Fruit fly (Drosophila melanogaster): Measurements from ENCODE around the gene CG13606.

CG13606 gene

dm6 chr3R:24230423-24231205 lies 58.2 kb downstream of the CG13606 start, which contains the start of gene mask (continued):
- TF ChIP-seq CG3032 (tag; optimal IDR thresholded peaks at IDR 0.05), result peak; percentile 27
- no peak; the same call in 1 of the 2 replicates for TF ChIP-seq Gug (GFP tag; IDR thresholded peaks at IDR 0.05)
- no peak for TF ChIP-seq dsx (GFP tag; optimal IDR thresholded peaks at IDR 0.05; ENCODE audit: poor library complexity, severe bottlenecking)
- TF ChIP-seq CG6854 (GFP tag; optimal IDR thresholded peaks at IDR 0.05), result peak; percentile 88
- no peak for TF ChIP-seq Hr4 (GFP tag; optimal IDR thresholded peaks at IDR 0.05)
- TF ChIP-seq Sox15 (GFP tag; optimal IDR thresholded peaks at IDR 0.05), result peak; percentile 15
- no peak for TF ChIP-seq CG16779 (tag; optimal IDR thresholded peaks at IDR 0.05)
- peak; percentile 62 for TF ChIP-seq achi (GFP tag; optimal IDR thresholded peaks at IDR 0.05)
- TF ChIP-seq fd85E (GFP tag; optimal IDR thresholded peaks at IDR 0.05), result no peak
- peak; percentile 23 for TF ChIP-seq CG1621 (tag; optimal IDR thresholded peaks at IDR 0.05)
- TF ChIP-seq cyc (GFP tag; optimal IDR thresholded peaks at IDR 0.05), result peak; percentile 81
- TF ChIP-seq Blimp-1 (GFP tag; optimal IDR thresholded peaks at IDR 0.05), result peak; percentile 54
- peak; percentile 51 for TF ChIP-seq CG7368 (GFP tag; optimal IDR thresholded peaks at IDR 0.05)
- TF ChIP-seq Met (GFP tag; optimal IDR thresholded peaks at IDR 0.05), result peak; percentile 83
- no peak for TF ChIP-seq svp (GFP tag)
- TF ChIP-seq topi (GFP tag; optimal IDR thresholded peaks at IDR 0.05), result peak; percentile 77
- 0 out of 2 replicates have a peak, but pooled peaks have one; percentile 11 for TF ChIP-seq CG15336 (GFP tag; IDR thresholded peaks at IDR 0.05)
- TF ChIP-seq CG8319 (GFP tag; optimal IDR thresholded peaks at IDR 0.05), result peak; percentile 71
- TF ChIP-seq CG3919 (GFP tag; optimal IDR thresholded peaks at IDR 0.05), result peak; percentile 81
- peak; percentile 86 for TF ChIP-seq esn (GFP tag; optimal IDR thresholded peaks at IDR 0.05)
- TF ChIP-seq Sox102F (GFP tag; optimal IDR thresholded peaks at IDR 0.05), result peak; percentile 67
- TF ChIP-seq CG8632 (GFP tag; optimal IDR thresholded peaks at IDR 0.05), result peak; percentile 64
- peak; percentile 76 for TF ChIP-seq CG31627 (GFP tag; optimal IDR thresholded peaks at IDR 0.05)
- TF ChIP-seq Ets96B (tag; optimal IDR thresholded peaks at IDR 0.05), result peak; percentile 29
- TF ChIP-seq spab (GFP tag; optimal IDR thresholded peaks at IDR 0.05), result peak; percentile 14
- peak; percentile 67; the same call in 2 of the 3 replicates for TF ChIP-seq eg (GFP tag; IDR thresholded peaks at IDR 0.05)
- TF ChIP-seq CG8119 (GFP tag; IDR thresholded peaks at IDR 0.05), result peak; percentile 27; the same call in 1 of the 3 replicates
- TF ChIP-seq lz (GFP tag; optimal IDR thresholded peaks at IDR 0.05), result peak; percentile 79
- no peak for TF ChIP-seq CG4318 (GFP tag; optimal IDR thresholded peaks at IDR 0.05)
- peak; percentile 42 for TF ChIP-seq fd59A (GFP tag; optimal IDR thresholded peaks at IDR 0.05)
- no peak for TF ChIP-seq CG32006 (GFP tag; optimal IDR thresholded peaks at IDR 0.05)

DNA sequence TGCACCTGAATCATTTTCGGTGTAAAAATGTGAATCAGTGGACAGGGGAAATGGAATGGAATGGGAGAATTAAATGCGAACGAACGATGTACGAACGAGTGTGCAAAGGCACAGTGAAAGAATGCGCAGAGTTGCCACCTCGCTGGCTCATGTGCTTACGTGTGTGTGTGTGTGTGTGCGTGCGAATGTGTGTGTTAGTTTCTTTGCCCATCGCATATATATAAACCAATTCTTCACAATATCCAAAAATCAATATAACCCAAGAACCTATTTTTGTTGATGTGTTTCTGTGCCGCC lies 58.7 kb downstream of the CG13606 start:
- TF ChIP-seq Eip78C (GFP tag) (peak; percentile 48), CG6163 (GFP tag; IDR thresholded peaks at IDR 0.05) (peak; percentile 81), Sox15 (GFP tag; optimal IDR thresholded peaks at IDR 0.05) (no peak), fkh (GFP tag; optimal IDR thresholded peaks at IDR 0.05) (peak; percentile 2), CG10669 (GFP tag; optimal IDR thresholded peaks at IDR 0.05) (no peak)

DNA sequence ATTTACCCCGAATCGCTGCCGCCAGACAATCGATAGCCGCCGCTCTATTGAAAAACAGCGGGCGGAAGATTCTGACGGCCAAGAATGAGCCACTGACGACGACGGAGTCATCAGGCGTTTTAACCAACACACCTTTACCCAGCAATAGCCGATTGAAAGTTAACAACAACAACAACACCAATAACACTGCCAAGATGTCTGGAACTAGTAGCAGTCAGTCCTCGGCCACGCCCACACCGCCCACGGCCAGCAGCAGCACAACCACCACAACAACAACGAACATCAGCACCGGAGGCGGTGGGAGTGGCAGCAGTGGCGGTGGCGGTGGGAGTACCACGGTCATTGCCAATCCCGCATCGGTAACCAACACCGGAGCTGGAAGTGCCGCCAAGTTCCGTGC lies 59.5 kb downstream of the CG13606 start:
- no peak for TF ChIP-seq CG8632 (GFP tag; optimal IDR thresholded peaks at IDR 0.05)
- TF ChIP-seq CG6276 (GFP tag; optimal IDR thresholded peaks at IDR 0.05), result no peak
- TF ChIP-seq CG11902 (GFP tag; optimal IDR thresholded peaks at IDR 0.05), result no peak
- TF ChIP-seq CG32006 (GFP tag; optimal IDR thresholded peaks at IDR 0.05), result no peak
- no peak for TF ChIP-seq CG31627 (GFP tag; optimal IDR thresholded peaks at IDR 0.05)
- TF ChIP-seq svp (GFP tag), result no peak
- no peak for TF ChIP-seq CG4318 (GFP tag; optimal IDR thresholded peaks at IDR 0.05)
- no peak for TF ChIP-seq CG16779 (tag; optimal IDR thresholded peaks at IDR 0.05)
- TF ChIP-seq Ets96B (tag; optimal IDR thresholded peaks at IDR 0.05), result no peak
- TF ChIP-seq lz (GFP tag; optimal IDR thresholded peaks at IDR 0.05), result no peak
- TF ChIP-seq CG6808 (GFP tag; optimal IDR thresholded peaks at IDR 0.05), result no peak
- no peak for TF ChIP-seq esn (GFP tag; optimal IDR thresholded peaks at IDR 0.05)
- no peak for TF ChIP-seq cyc (GFP tag; optimal IDR thresholded peaks at IDR 0.05)
- TF ChIP-seq topi (GFP tag; optimal IDR thresholded peaks at IDR 0.05), result no peak
- TF ChIP-seq Blimp-1 (GFP tag; optimal IDR thresholded peaks at IDR 0.05), result no peak
- no peak for TF ChIP-seq salr (GFP tag; optimal IDR thresholded peaks at IDR 0.05)
- no peak for TF ChIP-seq CG1621 (tag; optimal IDR thresholded peaks at IDR 0.05)
- TF ChIP-seq Ets21C (GFP tag; optimal IDR thresholded peaks at IDR 0.05), result no peak
- TF ChIP-seq Eip75B (GFP tag; optimal IDR thresholded peaks at IDR 0.05), result no peak
